Fruit fly (Drosophila melanogaster) whole organism, adult: Measurements from ENCODE around the gene sstn.

ENCODE experiments used
- CG12768 ChIP-seq: fragments of 200-800 bp; sonication (Bioruptor generic); optimal IDR thresholded peaks from 2 replicates; lab custom pipeline; 2017; ENCODE audit warnings: missing biosample characterization, missing genetic modification characterization, mild to moderate bottlenecking, moderate library complexity, missing genetic modification reagents
- CG14711 ChIP-seq: fragments of 200-800 bp; sonication (Bioruptor generic); optimal IDR thresholded peaks from 2 replicates; lab custom pipeline; 2018; ENCODE audit warnings: missing biosample characterization, mild to moderate bottlenecking, missing genetic modification characterization, moderate library complexity
- CG33017 ChIP-seq: fragments of 200-800 bp; sonication (Bioruptor generic); optimal IDR thresholded peaks from 2 replicates; lab custom pipeline; 2018; ENCODE audit warnings: missing biosample characterization, mild to moderate bottlenecking, missing genetic modification characterization, moderate library complexity
- CG7045 ChIP-seq: fragments of 200-800 bp; sonication (Bioruptor generic); optimal IDR thresholded peaks from 2 replicates; lab custom pipeline; 2017; ENCODE audit warnings: missing biosample characterization, mild to moderate bottlenecking, missing genetic modification characterization
- CG7101 ChIP-seq: fragments of 200-800 bp; sonication (Bioruptor generic); optimal IDR thresholded peaks from 2 replicates; lab custom pipeline; 2018; ENCODE audit warnings: missing biosample characterization, mild to moderate bottlenecking, missing genetic modification characterization, moderate library complexity
- Hr96 ChIP-seq: fragments of 200-800 bp; sonication (Bioruptor generic); optimal IDR thresholded peaks from 2 replicates; lab custom pipeline; 2016; ENCODE audit warnings: missing biosample characterization, missing genetic modification characterization
- bab1 ChIP-seq: fragments of 200-800 bp; sonication (Bioruptor generic); optimal IDR thresholded peaks from 3 replicates; lab custom pipeline; 2019; ENCODE audit warnings: missing biosample characterization, mild to moderate bottlenecking, missing genetic modification characterization, moderate library complexity
- cic ChIP-seq: fragments of 200-800 bp; sonication (Bioruptor generic); optimal IDR thresholded peaks from 2 replicates; lab custom pipeline; 2017; ENCODE audit warnings: missing biosample characterization, mild to moderate bottlenecking, missing genetic modification characterization, moderate library complexity
- cnc ChIP-seq, 2 experiments: fragments of >200 bp; optimal IDR thresholded peaks; 2 replicates each; lab custom pipeline; 2017
- kay ChIP-seq: fragments of 200-800 bp; sonication (Bioruptor generic); peaks from one replicate; lab custom pipeline; 2016; ENCODE audit warnings: missing biosample characterization, missing genetic modification characterization, borderline replicate concordance
- ovo ChIP-seq: fragments of 200-800 bp; sonication (Bioruptor generic); optimal IDR thresholded peaks from 2 replicates; lab custom pipeline; 2016; ENCODE audit warnings: missing biosample characterization, missing genetic modification characterization
- pad ChIP-seq: fragments of 200-800 bp; sonication (Bioruptor generic); optimal IDR thresholded peaks from 3 replicates; lab custom pipeline; 2017; ENCODE audit warnings: missing biosample characterization, missing genetic modification characterization, mild to moderate bottlenecking, moderate library complexity, missing genetic modification reagents
- tj ChIP-seq: fragments of 200-800 bp; sonication (Bioruptor generic); optimal IDR thresholded peaks from 3 replicates; lab custom pipeline; 2017; ENCODE audit warnings: missing biosample characterization, mild to moderate bottlenecking, missing genetic modification characterization, moderate library complexity
- toe ChIP-seq: fragments of 200-800 bp; sonication (Bioruptor generic); optimal IDR thresholded peaks from 2 replicates; lab custom pipeline; 2016; ENCODE audit warnings: missing biosample characterization, missing genetic modification characterization

dm6 chr3L:15137790-15138189 is 43.3 kb upstream of the sstn start:
- TF ChIP-seq CG7045 (GFP tag; lab: Kevin White, UChicago) (no peak), CG7101 (no peak), cic (GFP tag; lab: Kevin White, UChicago) (no peak), CG14711 (no peak), bab1 (GFP tag; lab: Kevin White, UChicago) (no peak), tj (GFP tag; lab: Kevin White, UChicago) (no peak), Hr96 (GFP tag; lab: Kevin White, UChicago) (no peak), pad (GFP tag; lab: Kevin White, UChicago) (no peak), CG33017 (tag; lab: Kevin White, UChicago) (no peak), kay (peak; percentile 86), CG12768 (GFP tag; lab: Kevin White, UChicago) (no peak), toe (GFP tag; lab: Kevin White, UChicago) (no peak), cnc (optimal IDR thresholded peaks at IDR 0.05; lab: Kevin White, UChicago) (no peak), ovo (GFP tag; lab: Kevin White, UChicago) (no peak)
